Fruit fly (Drosophila melanogaster): ENCODE results near the gene Jon74E.

The Jon74E gene

dm6 chr3L:17573823-17574222 is 24.9 kb upstream of the Jon74E start (continued):
- TF ChIP-seq CG9437 (GFP tag; optimal IDR thresholded peaks at IDR 0.05) (peak; percentile 58), Xbp1 (GFP tag; optimal IDR thresholded peaks at IDR 0.05) (no peak), CG2875 (GFP tag; optimal IDR thresholded peaks at IDR 0.05) (no peak), H2.0 (GFP tag; IDR thresholded peaks at IDR 0.05) (no peak), shn (GFP tag; optimal IDR thresholded peaks at IDR 0.05) (no peak), CG8924 (tag; optimal IDR thresholded peaks at IDR 0.05) (no peak), CkIIα-i1 (GFP tag; IDR thresholded peaks at IDR 0.05) (no peak), CG16779 (GFP tag; IDR thresholded peaks at IDR 0.05) (no peak), CG2199 (GFP tag; IDR thresholded peaks at IDR 0.05) (0 out of 3 replicates have a peak, but pooled peaks have one; percentile 43), CG10543 (GFP tag; optimal IDR thresholded peaks at IDR 0.05) (no peak), Bgb (GFP tag; IDR thresholded peaks at IDR 0.05; ENCODE audit: partially characterized antibody) (0 out of 2 replicates have a peak, but pooled peaks have one; percentile 11), CG11560 (tag; IDR thresholded peaks at IDR 0.05) (no peak), sob (GFP tag; IDR thresholded peaks at IDR 0.05) (peak; percentile 7; the same call in 1 of the 2 replicates), slbo (GFP tag; IDR thresholded peaks at IDR 0.05) (0 out of 2 replicates have a peak, but pooled peaks have one; percentile 4), ttk (GFP tag; IDR thresholded peaks at IDR 0.05) (no peak), sd (tag; optimal IDR thresholded peaks at IDR 0.05) (peak; percentile 47), Sry-β (GFP tag; optimal IDR thresholded peaks at IDR 0.05) (no peak), CG4820 (GFP tag; optimal IDR thresholded peaks at IDR 0.05) (no peak), hkb (optimal IDR thresholded peaks at IDR 0.05) (no peak), hkb (GFP tag; IDR thresholded peaks at IDR 0.05) (peak; percentile 16; the same call in 1 of the 2 replicates), Hr51 (GFP tag; optimal IDR thresholded peaks at IDR 0.05) (no peak), bowl (GFP tag; IDR thresholded peaks at IDR 0.05) (no peak), klu (GFP tag; IDR thresholded peaks at IDR 0.05) (no peak), ind (GFP tag; optimal IDR thresholded peaks at IDR 0.05) (no peak), wdn (GFP tag; IDR thresholded peaks at IDR 0.05) (no peak), CG6654 (GFP tag; optimal IDR thresholded peaks at IDR 0.05) (peak; percentile 93), CG17802 (tag; optimal IDR thresholded peaks at IDR 0.05) (no peak), Drgx (GFP tag; IDR thresholded peaks at IDR 0.05) (peak; percentile 43), BEAF-32 (GFP tag; optimal IDR thresholded peaks at IDR 0.05) (no peak), Deaf1 (tag; optimal IDR thresholded peaks at IDR 0.05) (peak; percentile 39), dmrt99B (tag; optimal IDR thresholded peaks at IDR 0.05) (no peak), bab2 (GFP tag; optimal IDR thresholded peaks at IDR 0.05) (no peak), lov (optimal IDR thresholded peaks at IDR 0.05) (no peak), lov (GFP tag; IDR thresholded peaks at IDR 0.05) (no peak), Med (GFP tag) (peak; percentile 73), gt (GFP tag; IDR thresholded peaks at IDR 0.05) (no peak), CG12744 (GFP tag; optimal IDR thresholded peaks at IDR 0.05) (no peak), Hand (GFP tag; optimal IDR thresholded peaks at IDR 0.05) (no peak), so (GFP tag; IDR thresholded peaks at IDR 0.05) (0 out of 3 replicates have a peak, but pooled peaks have one; percentile 21), esg (GFP tag; conservative IDR thresholded peaks at IDR 0.05) (no peak), pnt (GFP tag; optimal IDR thresholded peaks at IDR 0.05) (no peak), CG11696 (GFP tag; IDR thresholded peaks at IDR 0.05) (no peak), CG1529 (GFP tag; optimal IDR thresholded peaks at IDR 0.05) (no peak), CG10147 (GFP tag; optimal IDR thresholded peaks at IDR 0.05) (no peak), CG15269 (tag; optimal IDR thresholded peaks at IDR 0.05) (peak; percentile 46), Ets65A (GFP tag) (no peak), CG31441 (GFP tag; IDR thresholded peaks at IDR 0.05) (no peak), CG3847 (GFP tag; IDR thresholded peaks at IDR 0.05) (no peak), Dfd (GFP tag; optimal IDR thresholded peaks at IDR 0.05) (no peak), Blimp-1 (GFP tag; optimal IDR thresholded peaks at IDR 0.05) (peak; percentile 52), Sox100B (GFP tag; optimal IDR thresholded peaks at IDR 0.05) (no peak), Ada2b (GFP tag; IDR thresholded peaks at IDR 0.05) (no peak), CG9876 (GFP tag; optimal IDR thresholded peaks at IDR 0.05) (no peak)
